Fruit fly (Drosophila melanogaster): Measurements from ENCODE around the gene Dmtn.
A peak's percentile ranks its signal among the peaks of the same experiment; 100 is the strongest.

Dmtn gene

dm6 chr3R:6416242-6416641 is 10.5 kb upstream of the Dmtn start (continued):
- TF ChIP-seq CG11762 (GFP tag; optimal IDR thresholded peaks at IDR 0.05; ENCODE audit: insufficient read depth), result no peak
- peak; percentile 38 for TF ChIP-seq CG32006 (GFP tag; optimal IDR thresholded peaks at IDR 0.05)
- TF ChIP-seq CG34406 (GFP tag; optimal IDR thresholded peaks at IDR 0.05), result peak; percentile 37
- no peak for TF ChIP-seq fd85E (GFP tag; optimal IDR thresholded peaks at IDR 0.05)
- TF ChIP-seq CG3919 (GFP tag; optimal IDR thresholded peaks at IDR 0.05), result peak; percentile 54
- peak; percentile 20 for TF ChIP-seq acj6 (GFP tag; optimal IDR thresholded peaks at IDR 0.05)
- TF ChIP-seq Eip75B (GFP tag; optimal IDR thresholded peaks at IDR 0.05), result peak; percentile 20
- TF ChIP-seq cyc (GFP tag; optimal IDR thresholded peaks at IDR 0.05), result peak; percentile 57
- TF ChIP-seq vri (GFP tag; optimal IDR thresholded peaks at IDR 0.05), result peak; percentile 38
- TF ChIP-seq CG4318 (GFP tag; optimal IDR thresholded peaks at IDR 0.05), result peak; percentile 10
- TF ChIP-seq CG6854 (GFP tag; optimal IDR thresholded peaks at IDR 0.05), result no peak
- 0 out of 2 replicates have a peak, but pooled peaks have one; percentile 17 for TF ChIP-seq CG11294 (GFP tag; IDR thresholded peaks at IDR 0.05)
- no peak for TF ChIP-seq dsx (GFP tag; optimal IDR thresholded peaks at IDR 0.05; ENCODE audit: poor library complexity, severe bottlenecking)
- peak; percentile 0 for TF ChIP-seq Ets96B (tag; optimal IDR thresholded peaks at IDR 0.05)
- TF ChIP-seq Eip93F (GFP tag; optimal IDR thresholded peaks at IDR 0.05), result no peak
- peak; percentile 27 for TF ChIP-seq CG3032 (tag; optimal IDR thresholded peaks at IDR 0.05)
- TF ChIP-seq CG8119 (GFP tag; IDR thresholded peaks at IDR 0.05), result peak; percentile 45; the same call in 2 of the 3 replicates
- no peak for TF ChIP-seq dac (GFP tag; optimal IDR thresholded peaks at IDR 0.05)
- TF ChIP-seq ss (GFP tag; optimal IDR thresholded peaks at IDR 0.05), result peak in 1 of 2 experiments; percentile 20
- peak; percentile 60 for TF ChIP-seq Hr39 (GFP tag; optimal IDR thresholded peaks at IDR 0.05)
- TF ChIP-seq CG10631 (GFP tag; optimal IDR thresholded peaks at IDR 0.05), result peak; percentile 14
- peak; percentile 40 for TF ChIP-seq Met (GFP tag; optimal IDR thresholded peaks at IDR 0.05)
- TF ChIP-seq Sox102F (GFP tag; optimal IDR thresholded peaks at IDR 0.05), result peak; percentile 53
- peak; percentile 58 for TF ChIP-seq CG6792 (GFP tag; optimal IDR thresholded peaks at IDR 0.05)

dm6 chr3R:6414439-6415344 is 9.0 kb upstream of the Dmtn start:
- TF ChIP-seq salr (GFP tag; optimal IDR thresholded peaks at IDR 0.05) (peak in 1 of 2 experiments; percentile 25), OdsH (GFP tag; optimal IDR thresholded peaks at IDR 0.05) (peak; percentile 39), achi (GFP tag; optimal IDR thresholded peaks at IDR 0.05) (peak; percentile 24), CG16779 (tag; optimal IDR thresholded peaks at IDR 0.05) (no peak), acj6 (GFP tag; optimal IDR thresholded peaks at IDR 0.05) (peak; percentile 31), CG15336 (GFP tag; IDR thresholded peaks at IDR 0.05) (peak; percentile 47; the same call in 1 of the 2 replicates), dsx (GFP tag; optimal IDR thresholded peaks at IDR 0.05; ENCODE audit: poor library complexity, severe bottlenecking) (peak; percentile 8), svp (GFP tag) (peak; percentile 6), CG8119 (GFP tag; IDR thresholded peaks at IDR 0.05) (0 out of 3 replicates have a peak, but pooled peaks have one; percentile 19), Sox15 (GFP tag; optimal IDR thresholded peaks at IDR 0.05) (no peak), Eip78C (GFP tag) (peak; percentile 53), CG10631 (GFP tag; optimal IDR thresholded peaks at IDR 0.05) (peak; percentile 16), CG6808 (GFP tag; optimal IDR thresholded peaks at IDR 0.05) (no peak), eg (GFP tag; IDR thresholded peaks at IDR 0.05) (no peak), Lpt (GFP tag; optimal IDR thresholded peaks at IDR 0.05) (peak; percentile 25), Hr38 (GFP tag; optimal IDR thresholded peaks at IDR 0.05) (no peak), CG3919 (GFP tag; optimal IDR thresholded peaks at IDR 0.05) (peak; percentile 10), Hr4 (GFP tag; optimal IDR thresholded peaks at IDR 0.05) (peak; percentile 9), net (GFP tag; optimal IDR thresholded peaks at IDR 0.05) (peak; percentile 19), CG32006 (GFP tag; optimal IDR thresholded peaks at IDR 0.05) (peak; percentile 62)

All from whole organism, prepupa.